Worm (Caenorhabditis elegans): ENCODE measurements around the gene rpl-11.2.

Gene rpl-11.2

ce11 chrX:2287977-2288387, 45.6 kb upstream of the rpl-11.2 start (continued):
- TF ChIP-seq lin-40 (tag; optimal IDR thresholded peaks at IDR 0.05) = peak; percentile 29
- TF ChIP-seq Y67H2A.10 (GFP tag; conservative IDR thresholded peaks at IDR 0.05) = no peak
- TF ChIP-seq mxl-1 (tag; optimal IDR thresholded peaks at IDR 0.05) = no peak
- TF ChIP-seq cebp-2 (GFP tag; IDR thresholded peaks at IDR 0.05) = no peak
- TF ChIP-seq lin-26 (GFP tag; IDR thresholded peaks at IDR 0.05) = no peak
- no peak for TF ChIP-seq lir-1 (GFP tag; conservative IDR thresholded peaks at IDR 0.05)
- peak; percentile 60 for TF ChIP-seq K12H6.12 (tag; optimal IDR thresholded peaks at IDR 0.05)
- TF ChIP-seq ztf-3 (GFP tag; optimal IDR thresholded peaks at IDR 0.05) = no peak
- 0 out of 2 replicates have a peak, but pooled peaks have one; percentile 28 for TF ChIP-seq rcor-1 (GFP tag; IDR thresholded peaks at IDR 0.05)
- TF ChIP-seq lin-54 (GFP tag; optimal IDR thresholded peaks at IDR 0.05) = no peak
- TF ChIP-seq mel-28 (tag; optimal IDR thresholded peaks at IDR 0.05; ENCODE audit: borderline replicate concordance) = no peak
- no peak for TF ChIP-seq sdz-38 (tag; optimal IDR thresholded peaks at IDR 0.05)
- TF ChIP-seq zim-3 (tag; optimal IDR thresholded peaks at IDR 0.05) = no peak
- no peak for TF ChIP-seq attf-5 (GFP tag; optimal IDR thresholded peaks at IDR 0.05)
- TF ChIP-seq madf-6 (GFP tag; IDR thresholded peaks at IDR 0.05) = no peak

ce11 chrX:2287092-2287491, 44.7 kb upstream of the rpl-11.2 start, which contains the start of gene sav-1:
Gene sav-1 (minus strand): TSS chrX:2287192.
- no peak for TF ChIP-seq lin-35 (GFP tag; optimal IDR thresholded peaks at IDR 0.05)
- TF ChIP-seq tbx-9 (tag; optimal IDR thresholded peaks at IDR 0.05; ENCODE audit: borderline replicate concordance) = no peak
- TF ChIP-seq nhr-27 (tag; optimal IDR thresholded peaks at IDR 0.05) = no peak
- no peak for TF ChIP-seq T07F8.4 (tag; optimal IDR thresholded peaks at IDR 0.05)
- TF ChIP-seq F49E8.2 (tag; optimal IDR thresholded peaks at IDR 0.05; ENCODE audit: insufficient read depth) = no peak
- no peak for TF ChIP-seq ceh-27 (GFP tag; optimal IDR thresholded peaks at IDR 0.05)
- no peak for TF ChIP-seq madf-3 (GFP tag; IDR thresholded peaks at IDR 0.05)
- TF ChIP-seq aptf-2 (GFP tag; conservative IDR thresholded peaks at IDR 0.05) = no peak
- no peak for TF ChIP-seq unc-62 (GFP tag; optimal IDR thresholded peaks at IDR 0.05)
- TF ChIP-seq Y67H2A.10 (GFP tag; conservative IDR thresholded peaks at IDR 0.05) = no peak
- TF ChIP-seq die-1 (tag; optimal IDR thresholded peaks at IDR 0.05) = no peak
- no peak for TF ChIP-seq madf-6 (GFP tag; IDR thresholded peaks at IDR 0.05)
- TF ChIP-seq mxl-1 (tag; optimal IDR thresholded peaks at IDR 0.05) = no peak
- TF ChIP-seq him-1 (tag; optimal IDR thresholded peaks at IDR 0.05) = no peak
- TF ChIP-seq F52B5.7 (tag; optimal IDR thresholded peaks at IDR 0.05) = no peak
- no peak for TF ChIP-seq F39B2.1 (GFP tag; IDR thresholded peaks at IDR 0.05)
- no peak for TF ChIP-seq mcd-1 (GFP tag; IDR thresholded peaks at IDR 0.05)

- TF ChIP-seq Y53G8AR.9 (GFP tag; conservative IDR thresholded peaks at IDR 0.05) (no peak), madf-10 (tag; optimal IDR thresholded peaks at IDR 0.05) (no peak), tbp1 (GFP tag; optimal IDR thresholded peaks at IDR 0.05) (no peak), cebp-1 (GFP tag; IDR thresholded peaks at IDR 0.05) (no peak), cebp-1 (tag; optimal IDR thresholded peaks at IDR 0.05) (no peak), lin-40 (tag; optimal IDR thresholded peaks at IDR 0.05) (no peak), lsl-1 (GFP tag; optimal IDR thresholded peaks at IDR 0.05) (no peak), K12H6.12 (tag; optimal IDR thresholded peaks at IDR 0.05) (no peak), egl-18 (GFP tag; IDR thresholded peaks at IDR 0.05) (no peak), T07F8.4 (tag; optimal IDR thresholded peaks at IDR 0.05) (no peak), ztf-6 (GFP tag; IDR thresholded peaks at IDR 0.05) (no peak), cebp-2 (GFP tag; IDR thresholded peaks at IDR 0.05) (no peak), Y67H2A.10 (GFP tag; conservative IDR thresholded peaks at IDR 0.05) (no peak), fkh-3 (tag; optimal IDR thresholded peaks at IDR 0.05) (no peak), K11D2.4 (GFP tag; IDR thresholded peaks at IDR 0.05) (no peak), lag-1 (GFP tag; IDR thresholded peaks at IDR 0.05) (no peak), egrh-3 (GFP tag; IDR thresholded peaks at IDR 0.05) (no peak)
Observed at ce11 chrX:2276000-2276399, 33.6 kb upstream of the rpl-11.2 start.
